Worm (Caenorhabditis elegans): ENCODE measurements around the gene W01G7.4.
"Not testable (repeated sequence)": the region's sequence is repeated elsewhere in the genome, so short reads cannot be mapped to it uniquely, and the experiment has no call there.

- TF ChIP-seq egl-13 (tag; optimal IDR thresholded peaks at IDR 0.05); nhr-12 (tag; optimal IDR thresholded peaks at IDR 0.05); skn-1 (tag; optimal IDR thresholded peaks at IDR 0.05); unc-62 (GFP tag; optimal IDR thresholded peaks at IDR 0.05); unc-130 (tag; optimal IDR thresholded peaks at IDR 0.05); nhr-85 (tag); snu-23 (GFP tag; optimal IDR thresholded peaks at IDR 0.05): not testable (repeated sequence)
These were observed 40.9 kb upstream of the W01G7.4 start for ce11 chrII:14019625-14020024.
